Fruit fly (Drosophila melanogaster) whole organism, embryonic: ENCODE data around the gene Gli.
"Not testable (repeated sequence)": the region's sequence is repeated elsewhere in the genome, so short reads cannot be mapped to it uniquely, and the experiment has no call there.

ENCODE experiments used
- CG6854 ChIP-seq: fragments of 200-800 bp; sonication (Bioruptor generic); optimal IDR thresholded peaks from 3 replicates; lab custom pipeline; 2017; ENCODE audit warnings: missing biosample characterization, mild to moderate bottlenecking, missing genetic modification characterization
- CG8281 ChIP-seq: fragments of 200-800 bp; sonication (Bioruptor generic); optimal IDR thresholded peaks from 2 replicates; lab custom pipeline; 2018; ENCODE audit warnings: missing biosample characterization, mild to moderate bottlenecking, missing genetic modification characterization, moderate library complexity
- Hr3 ChIP-seq: fragments of 200-800 bp; sonication (Bioruptor generic); optimal IDR thresholded peaks from 3 replicates; lab custom pipeline; 2016; ENCODE audit warnings: missing biosample characterization, missing genetic modification characterization

Gli gene

dm6 chr2L:15710999-15711398 lies 51.6 kb downstream of the Gli start, which contains the start of gene CG43924:
CG43924 (minus strand) TSS chr2L:15711099.
- not testable (repeated sequence) for TF ChIP-seq CG6854 (GFP tag; lab: Kevin White, UChicago); CG8281 (tag; lab: Kevin White, UChicago); Hr3
